Worm (Caenorhabditis elegans) whole organism, L2 larva: ENCODE results near the gene daf-5.

ENCODE experiments used
- C34F6.9 ChIP-seq: fragments of 150-350 bp; optimal IDR thresholded peaks from 2 replicates; lab custom pipeline; 2014; ENCODE audit warnings: missing biosample characterization, missing genetic modification characterization
- Y55F3AM.14 ChIP-seq: fragments of 200-800 bp; sonication (Bioruptor generic); optimal IDR thresholded peaks from 2 replicates; lab custom pipeline; 2018; ENCODE audit warnings: mild to moderate bottlenecking, missing genetic modification characterization, missing compliant biosample characterization
- ZK546.5 ChIP-seq: sonication (generic microtip); optimal IDR thresholded peaks from 2 replicates; lab custom pipeline; 2017; ENCODE audit warnings: missing biosample characterization, missing genetic modification characterization
- alr-1 ChIP-seq: fragments of 150-350 bp; optimal IDR thresholded peaks from 2 replicates; lab custom pipeline; 2014; ENCODE audit warnings: missing biosample characterization, missing genetic modification characterization
- aly-2 ChIP-seq: fragments of 150-350 bp; optimal IDR thresholded peaks from 2 replicates; lab custom pipeline; 2014; ENCODE audit warnings: missing biosample characterization, missing genetic modification characterization
- ama-1 ChIP-seq: fragments of 150-350 bp; optimal IDR thresholded peaks from 2 replicates; lab custom pipeline; 2018; ENCODE audit warnings: inconsistent platforms
- blmp-1 ChIP-seq: sonication (generic microtip); optimal IDR thresholded peaks from 2 replicates; lab custom pipeline; 2017; ENCODE audit warnings: missing genetic modification characterization, mild to moderate bottlenecking, missing compliant biosample characterization, antibody characterized with exemption, moderate library complexity; ENCODE audit not compliant: insufficient read depth
- ceh-16 ChIP-seq: fragments of 150-350 bp; optimal IDR thresholded peaks from 2 replicates; lab custom pipeline; 2014; ENCODE audit warnings: missing biosample characterization, missing genetic modification characterization
- crh-2 ChIP-seq: sonication (generic microtip); optimal IDR thresholded peaks from 2 replicates; lab custom pipeline; 2017; ENCODE audit warnings: missing biosample characterization, missing genetic modification characterization
- dmd-4 ChIP-seq: sonication (generic microtip); optimal IDR thresholded peaks from 2 replicates; lab custom pipeline; 2017; ENCODE audit warnings: missing biosample characterization, missing genetic modification characterization
- egl-27 ChIP-seq: sonication (generic microtip); optimal IDR thresholded peaks from 3 replicates; lab custom pipeline; 2017; ENCODE audit warnings: missing biosample characterization, missing genetic modification reagents, missing genetic modification characterization
- elt-3 ChIP-seq: sonication (generic microtip); optimal IDR thresholded peaks from 2 replicates; lab custom pipeline; 2017; ENCODE audit warnings: missing biosample characterization, missing genetic modification characterization
- fos-1 ChIP-seq: fragments of 150-350 bp; optimal IDR thresholded peaks from 2 replicates; lab custom pipeline; 2014; ENCODE audit warnings: missing biosample characterization, missing genetic modification characterization
- lin-11 ChIP-seq: fragments of 150-350 bp; sonication (generic microtip); optimal IDR thresholded peaks from 2 replicates; lab custom pipeline; 2014; ENCODE audit warnings: missing biosample characterization, missing genetic modification characterization, inconsistent platforms, mixed read lengths
- lin-13 ChIP-seq: fragments of 150-350 bp; optimal IDR thresholded peaks from 2 replicates; lab custom pipeline; 2014; ENCODE audit warnings: missing biosample characterization, missing genetic modification reagents, missing genetic modification characterization
- lin-39 ChIP-seq: fragments of 150-350 bp; optimal IDR thresholded peaks from 2 replicates; lab custom pipeline; 2014; ENCODE audit warnings: missing biosample characterization, missing genetic modification reagents, missing genetic modification characterization
- lsy-2 ChIP-seq, 2 experiments: fragments of 150-350 bp in 1 of 2; sonication (generic microtip) in 1 of 2; optimal IDR thresholded peaks; 2 replicates each; lab custom pipeline; 2014 to 2017; ENCODE audit warnings: missing biosample characterization in 2 of 2, missing genetic modification characterization in 2 of 2
- mbf-1 ChIP-seq: sonication (generic microtip); optimal IDR thresholded peaks from 2 replicates; lab custom pipeline; 2017; ENCODE audit warnings: missing biosample characterization, missing genetic modification characterization
- nhr-10 ChIP-seq: sonication (generic microtip); optimal IDR thresholded peaks from 2 replicates; lab custom pipeline; 2017; ENCODE audit warnings: missing biosample characterization, missing genetic modification characterization
- nhr-12 ChIP-seq: fragments of 150-350 bp; optimal IDR thresholded peaks from 2 replicates; lab custom pipeline; 2014; ENCODE audit warnings: missing biosample characterization, missing genetic modification characterization
- nhr-21 ChIP-seq: fragments of 150-350 bp; optimal IDR thresholded peaks from 2 replicates; lab custom pipeline; 2014; ENCODE audit warnings: missing biosample characterization, missing genetic modification characterization
- nhr-23 ChIP-seq: fragments of 150-350 bp; optimal IDR thresholded peaks from 2 replicates; lab custom pipeline; 2014; ENCODE audit warnings: missing biosample characterization, missing genetic modification reagents, missing genetic modification characterization
- nhr-237 ChIP-seq: fragments of 150-350 bp; optimal IDR thresholded peaks from 2 replicates; lab custom pipeline; 2014; ENCODE audit warnings: missing biosample characterization, missing genetic modification characterization
- nhr-77 ChIP-seq: fragments of 150-350 bp; optimal IDR thresholded peaks from 2 replicates; lab custom pipeline; 2014; ENCODE audit warnings: missing biosample characterization, missing genetic modification characterization
- peb-1 ChIP-seq: fragments of 150-350 bp; optimal IDR thresholded peaks from 2 replicates; lab custom pipeline; 2014; ENCODE audit warnings: missing biosample characterization, missing genetic modification characterization
- sma-3 ChIP-seq: sonication (generic microtip); optimal IDR thresholded peaks from 2 replicates; lab custom pipeline; 2016; ENCODE audit warnings: missing genetic modification reagents, missing genetic modification characterization, missing compliant biosample characterization
- snpc-4 ChIP-seq: fragments of 150-350 bp; optimal IDR thresholded peaks from 2 replicates; lab custom pipeline; 2014; ENCODE audit warnings: missing biosample characterization, missing genetic modification characterization
- unc-39 ChIP-seq: fragments of 150-350 bp; optimal IDR thresholded peaks from 2 replicates; lab custom pipeline; 2014; ENCODE audit warnings: missing biosample characterization, missing genetic modification characterization
- zag-1 ChIP-seq: fragments of 150-350 bp; optimal IDR thresholded peaks from 2 replicates; lab custom pipeline; 2014; ENCODE audit warnings: missing biosample characterization, missing genetic modification characterization
- ztf-1 ChIP-seq: fragments of 200-800 bp; sonication (Bioruptor generic); conservative IDR thresholded peaks from 2 replicates; pipeline ENCODE4 v1.3.6; 2022; ENCODE audit warnings: missing genetic modification characterization, missing compliant biosample characterization
- ztf-11 ChIP-seq: sonication (generic microtip); optimal IDR thresholded peaks from 2 replicates; lab custom pipeline; 2017; ENCODE audit warnings: missing biosample characterization, missing genetic modification characterization

daf-5 gene

ce11 chrII:14006210-14006609 is 45.9 kb downstream of the daf-5 start, which contains the start of gene F01D5.6:
Gene F01D5.6, plus strand, starts transcription at chrII:14006510.
- TF ChIP-seq alr-1 = no peak
- no peak for TF ChIP-seq C34F6.9

- TF ChIP-seq crh-2 (tag; lab: Kevin White, UChicago) (no peak), zag-1 (tag; lab: Kevin White, UChicago) (no peak), nhr-77 (no peak), dmd-4 (tag; lab: Kevin White, UChicago) (no peak), C34F6.9 (no peak), elt-3 (tag; lab: Kevin White, UChicago) (no peak), peb-1 (tag; lab: Kevin White, UChicago) (no peak), ama-1 (lab: Kevin White, UChicago) (no peak), Y55F3AM.14 (no peak), ceh-16 (tag; lab: Kevin White, UChicago) (no peak), aly-2 (tag; lab: Kevin White, UChicago) (no peak), fos-1 (tag; lab: Kevin White, UChicago) (no peak), snpc-4 (tag; lab: Kevin White, UChicago) (no peak), egl-27 (no peak)
Measured at ce11 chrII:14005183-14005582, 46.9 kb downstream of the daf-5 start.

ce11 chrII:14004770-14005169 is 47.3 kb downstream of the daf-5 start:
- no peak for TF ChIP-seq ama-1 (lab: Kevin White, UChicago)
- TF ChIP-seq nhr-237 (tag; lab: Kevin White, UChicago) = no peak
- no peak for TF ChIP-seq ztf-1 (GFP tag; lab: Robert Waterston, UW)
- TF ChIP-seq nhr-21 = peak; percentile 74
- no peak for TF ChIP-seq unc-39 (tag; lab: Kevin White, UChicago)
- TF ChIP-seq lin-39 (tag; lab: Kevin White, UChicago) = no peak

ce11 chrII:14003821-14004430 is 48.2 kb downstream of the daf-5 start:
- TF ChIP-seq nhr-12 (tag; lab: Kevin White, UChicago) (no peak), lsy-2 (tag; optimal IDR thresholded peaks at IDR 0.05; lab: Kevin White, UChicago) (no peak), snpc-4 (tag; lab: Kevin White, UChicago) (peak; percentile 82), nhr-237 (tag; lab: Kevin White, UChicago) (no peak), nhr-23 (tag; lab: Kevin White, UChicago) (no peak), ceh-16 (tag; lab: Kevin White, UChicago) (no peak), lin-11 (tag; lab: Kevin White, UChicago) (no peak), fos-1 (tag; lab: Kevin White, UChicago) (no peak)

- no peak for TF ChIP-seq blmp-1 (tag; lab: Kevin White, UChicago)
- no peak for TF ChIP-seq mbf-1 (tag; lab: Kevin White, UChicago)
- TF ChIP-seq ama-1 (lab: Kevin White, UChicago) = no peak
- no peak for TF ChIP-seq dmd-4 (tag; lab: Kevin White, UChicago)
- no peak for TF ChIP-seq lin-11 (tag; lab: Kevin White, UChicago)
- no peak for TF ChIP-seq zag-1 (tag; lab: Kevin White, UChicago)
- TF ChIP-seq elt-3 (tag; lab: Kevin White, UChicago) = no peak
- TF ChIP-seq lin-13 (GFP tag; lab: Kevin White, UChicago) = no peak
- no peak for TF ChIP-seq ceh-16 (tag; lab: Kevin White, UChicago)
- TF ChIP-seq C34F6.9 = no peak
- no peak for TF ChIP-seq nhr-10 (tag; lab: Kevin White, UChicago)
- no peak for TF ChIP-seq ZK546.5 (tag; lab: Kevin White, UChicago)
- no peak for TF ChIP-seq sma-3
- TF ChIP-seq alr-1 = no peak
- no peak for TF ChIP-seq ztf-11
- TF ChIP-seq, all 48 proteins: peak for 0
Measured at ce11 chrII:14002200-14002599, 49.9 kb downstream of the daf-5 start, which contains the start of gene F01D5.5. Gene F01D5.5, minus strand, starts transcription at chrII:14002300.

ce11 chrII:14000044-14000443 is 52.1 kb downstream of the daf-5 start, which contains the start of gene F01D5.3:
Gene F01D5.3, minus strand, starts transcription at chrII:14000144.
- peak; percentile 8 for TF ChIP-seq fos-1 (tag; lab: Kevin White, UChicago)
